Fruit fly (Drosophila melanogaster): ENCODE measurements around the gene CG15412.

- TF ChIP-seq Myc (optimal IDR thresholded peaks at IDR 0.05) (no peak), ttk (optimal IDR thresholded peaks at IDR 0.05) (no peak), insv (optimal IDR thresholded peaks at IDR 0.05) (no peak), Sin3A (optimal IDR thresholded peaks at IDR 0.05) (no peak), psq (optimal IDR thresholded peaks at IDR 0.05) (no peak)
These were observed 18.5 kb downstream of the CG15412 start, which contains the start of gene CG8838 for dm6 chr2L:3356790-3357696.
